Fruit fly (Drosophila melanogaster) whole organism, embryonic: Measurements from ENCODE around the gene Act87E.

ENCODE experiments used
- ATbp ChIP-seq: fragments of 200-800 bp; sonication (Bioruptor generic); optimal IDR thresholded peaks from 2 replicates; lab custom pipeline; 2017; ENCODE audit warnings: missing biosample characterization, mild to moderate bottlenecking, missing genetic modification characterization, missing genetic modification reagents
- CG10462 ChIP-seq: fragments of 200-800 bp; sonication (Bioruptor generic); optimal IDR thresholded peaks from 2 replicates; lab custom pipeline; 2016; ENCODE audit warnings: missing biosample characterization, missing genetic modification characterization
- CG10979 ChIP-seq: fragments of 200-800 bp; sonication (Bioruptor generic); optimal IDR thresholded peaks from 2 replicates; lab custom pipeline; 2018; ENCODE audit warnings: missing biosample characterization, mild to moderate bottlenecking, missing genetic modification characterization, moderate library complexity
- CG11085 ChIP-seq: fragments of 200-800 bp; sonication (Bioruptor generic); IDR thresholded peaks from 2 replicates; pipeline ENCODE4 v1.3.6; 2022; ENCODE audit warnings: missing biosample characterization, missing genetic modification characterization
- CG11247 ChIP-seq: fragments of 200-800 bp; sonication (Bioruptor generic); IDR thresholded peaks from 2 replicates; pipeline ENCODE4 v1.3.6; 2022; ENCODE audit warnings: missing biosample characterization, missing genetic modification characterization
- CG14441 ChIP-seq: fragments of 200-800 bp; sonication (Bioruptor generic); IDR thresholded peaks from 2 replicates; pipeline ENCODE4 v1.3.6; 2022; ENCODE audit warnings: missing biosample characterization, missing genetic modification characterization
- CG17361 ChIP-seq: fragments of 200-800 bp; sonication (Bioruptor generic); IDR thresholded peaks from 3 replicates; pipeline ENCODE4 v1.3.6; 2022; ENCODE audit warnings: missing biosample characterization, missing genetic modification characterization
- CG18011 ChIP-seq: fragments of 200-800 bp; sonication (Bioruptor generic); optimal IDR thresholded peaks from 2 replicates; lab custom pipeline; 2017; ENCODE audit warnings: missing biosample characterization, missing genetic modification characterization, mild to moderate bottlenecking, moderate library complexity, missing genotype
- CG1832 ChIP-seq: fragments of 200-800 bp; sonication (Bioruptor generic); optimal IDR thresholded peaks from 2 replicates; lab custom pipeline; 2017; ENCODE audit warnings: missing biosample characterization, mild to moderate bottlenecking, missing genetic modification characterization, inconsistent platforms
- CG30020 ChIP-seq: fragments of 200-800 bp; optimal IDR thresholded peaks from 2 replicates; lab custom pipeline; 2019; ENCODE audit warnings: missing biosample characterization, mild to moderate bottlenecking, missing genetic modification characterization, moderate library complexity
- CG30403 ChIP-seq: fragments of 200-800 bp; sonication (Bioruptor generic); optimal IDR thresholded peaks from 3 replicates; lab custom pipeline; 2016; ENCODE audit warnings: missing biosample characterization, missing genetic modification characterization
- CG31388 ChIP-seq: fragments of 200-800 bp; sonication (Bioruptor generic); optimal IDR thresholded peaks from 2 replicates; lab custom pipeline; 2016; ENCODE audit warnings: missing biosample characterization, missing genetic modification characterization
- CG32767 ChIP-seq: fragments of 200-800 bp; sonication (Bioruptor generic); IDR thresholded peaks from 2 replicates; pipeline ENCODE4 v1.3.6; 2022; ENCODE audit warnings: missing biosample characterization, missing genetic modification characterization
- CG3847 ChIP-seq: fragments of 200-800 bp; sonication (Bioruptor generic); IDR thresholded peaks from 2 replicates; pipeline ENCODE4 v1.3.6; 2022; ENCODE audit warnings: missing biosample characterization, missing genetic modification characterization
- CG6175 ChIP-seq: fragments of 200-800 bp; sonication (Bioruptor generic); IDR thresholded peaks from 3 replicates; pipeline ENCODE4 v1.3.6; 2022; ENCODE audit warnings: missing biosample characterization, missing genetic modification characterization
- CG6254 ChIP-seq: fragments of 200-800 bp; sonication (Bioruptor generic); optimal IDR thresholded peaks from 3 replicates; lab custom pipeline; 2017; ENCODE audit warnings: mild to moderate bottlenecking, missing biosample characterization, missing genetic modification reagents, missing genetic modification characterization
- CG6272 ChIP-seq: fragments of 200-800 bp; sonication (Bioruptor generic); IDR thresholded peaks from 2 replicates; pipeline ENCODE4 v1.3.6; 2022; ENCODE audit warnings: missing biosample characterization, missing genetic modification characterization
- CG6765 ChIP-seq: fragments of 200-800 bp; sonication (Bioruptor generic); optimal IDR thresholded peaks from 3 replicates; lab custom pipeline; 2017; ENCODE audit warnings: missing biosample characterization, mild to moderate bottlenecking, missing genetic modification characterization
- Camta ChIP-seq: fragments of 200-800 bp; sonication (Bioruptor generic); optimal IDR thresholded peaks from 2 replicates; lab custom pipeline; 2016; ENCODE audit warnings: missing biosample characterization, missing genetic modification characterization
- D19A ChIP-seq: fragments of 200-800 bp; optimal IDR thresholded peaks from 3 replicates; lab custom pipeline; 2019; ENCODE audit warnings: missing biosample characterization, mild to moderate bottlenecking, missing genetic modification characterization, moderate library complexity
- D19B ChIP-seq: fragments of 200-800 bp; sonication (Bioruptor generic); optimal IDR thresholded peaks from 2 replicates; lab custom pipeline; 2017; ENCODE audit warnings: missing biosample characterization, mild to moderate bottlenecking, missing genetic modification characterization
- Doc3 ChIP-seq: fragments of 200-800 bp; sonication (Bioruptor generic); IDR thresholded peaks from 3 replicates; pipeline ENCODE4 v1.3.6; 2022; ENCODE audit warnings: missing biosample characterization, missing genetic modification characterization; ENCODE audit not compliant: partially characterized antibody
- Dp ChIP-seq: fragments of 200-800 bp; sonication (Bioruptor generic); optimal IDR thresholded peaks from 2 replicates; lab custom pipeline; 2018; ENCODE audit warnings: missing biosample characterization, mild to moderate bottlenecking, missing genetic modification characterization, moderate library complexity
- Hand ChIP-seq: fragments of 200-800 bp; sonication (Bioruptor generic); optimal IDR thresholded peaks from 2 replicates; lab custom pipeline; 2017; ENCODE audit warnings: mild to moderate bottlenecking, missing biosample characterization, missing genetic modification reagents, missing genetic modification characterization
- Hmx ChIP-seq: fragments of 200-800 bp; sonication (Bioruptor generic); optimal IDR thresholded peaks from 2 replicates; lab custom pipeline; 2016; ENCODE audit warnings: missing biosample characterization, missing genetic modification characterization
- Hr39 ChIP-seq: fragments of >200 bp; optimal IDR thresholded peaks from 2 replicates; lab custom pipeline; 2017
- Hr78 ChIP-seq, 2 experiments: fragments of 200-800 bp in 1 of 2; fragments of >200 bp in 1 of 2; sonication (Bioruptor generic) in 1 of 2; optimal IDR thresholded peaks; 2 replicates each; lab custom pipeline; 2017 to 2019; ENCODE audit warnings: missing biosample characterization in 2 of 2, missing genetic modification characterization in 2 of 2, mild to moderate bottlenecking in 1 of 2, moderate library complexity in 1 of 2
- Lim3 ChIP-seq: fragments of 200-800 bp; sonication (Bioruptor generic); IDR thresholded peaks from 2 replicates; pipeline ENCODE4 v1.3.6; 2022; ENCODE audit warnings: missing biosample characterization, missing genetic modification characterization
- Opbp ChIP-seq: fragments of 200-800 bp; sonication (Bioruptor generic); IDR thresholded peaks from 3 replicates; pipeline ENCODE4 v1.3.6; 2022; ENCODE audit warnings: missing biosample characterization, missing genetic modification characterization; ENCODE audit not compliant: partially characterized antibody
- Spps ChIP-seq: fragments of 200-800 bp; sonication (Bioruptor generic); optimal IDR thresholded peaks from 2 replicates; lab custom pipeline; 2018; ENCODE audit warnings: missing biosample characterization, mild to moderate bottlenecking, missing genetic modification characterization
- Taf1 ChIP-seq: fragments of 200-800 bp; sonication (Bioruptor generic); IDR thresholded peaks from 2 replicates; pipeline ENCODE4 v1.3.6; 2022; ENCODE audit warnings: missing biosample characterization, missing genetic modification characterization
- Trl ChIP-seq, 3 experiments: fragments of >200 bp in 2 of 3; fragments of 200-800 bp in 1 of 3; sonication (Bioruptor generic) in 1 of 3; optimal IDR thresholded peaks; 2 replicates in 1 of 3; 3 replicates in 2 of 3; lab custom pipeline; 2016 to 2017; ENCODE audit warnings: missing biosample characterization in 1 of 3, missing genetic modification characterization in 1 of 3
- ac ChIP-seq: fragments of 200-800 bp; sonication (Bioruptor generic); optimal IDR thresholded peaks from 3 replicates; lab custom pipeline; 2017; ENCODE audit warnings: missing biosample characterization, mild to moderate bottlenecking, missing genetic modification characterization
- cad ChIP-seq: fragments of >200 bp; optimal IDR thresholded peaks from 2 replicates; lab custom pipeline; 2017; ENCODE audit warnings: missing biosample characterization, missing genetic modification characterization
- chm ChIP-seq: fragments of 200-800 bp; sonication (Bioruptor generic); IDR thresholded peaks from 2 replicates; pipeline ENCODE4 v1.3.6; 2022; ENCODE audit warnings: missing biosample characterization, missing genetic modification characterization
- corto ChIP-seq: fragments of 200-800 bp; sonication (Bioruptor generic); optimal IDR thresholded peaks from 2 replicates; lab custom pipeline; 2016; ENCODE audit warnings: missing biosample characterization, mild to moderate bottlenecking, missing genetic modification characterization, moderate library complexity
- emc ChIP-seq: fragments of 200-800 bp; sonication (Bioruptor generic); optimal IDR thresholded peaks from 2 replicates; lab custom pipeline; 2016; ENCODE audit warnings: missing biosample characterization, missing genetic modification characterization
- fd96Cb ChIP-seq: fragments of 200-800 bp; sonication (Bioruptor generic); optimal IDR thresholded peaks from 2 replicates; lab custom pipeline; 2018; ENCODE audit warnings: missing biosample characterization, mild to moderate bottlenecking, missing genetic modification characterization, moderate library complexity
- gem ChIP-seq: fragments of 200-800 bp; sonication (Bioruptor generic); optimal IDR thresholded peaks from 2 replicates; lab custom pipeline; 2019; ENCODE audit warnings: missing biosample characterization, mild to moderate bottlenecking, missing genetic modification characterization, moderate library complexity
- grau ChIP-seq: fragments of 200-800 bp; optimal IDR thresholded peaks from 3 replicates; lab custom pipeline; 2019; ENCODE audit warnings: missing biosample characterization, mild to moderate bottlenecking, missing genetic modification characterization, moderate library complexity
- gsb-n ChIP-seq: fragments of 200-800 bp; sonication (Bioruptor generic); optimal IDR thresholded peaks from 3 replicates; lab custom pipeline; 2018; ENCODE audit warnings: missing biosample characterization, mild to moderate bottlenecking, missing genetic modification characterization
- ind ChIP-seq: fragments of 200-800 bp; sonication (Bioruptor generic); optimal IDR thresholded peaks from 3 replicates; lab custom pipeline; 2016; ENCODE audit warnings: missing biosample characterization, missing genetic modification characterization
- nmo ChIP-seq: fragments of 200-800 bp; sonication (Bioruptor generic); optimal IDR thresholded peaks from 2 replicates; lab custom pipeline; 2018; ENCODE audit warnings: missing biosample characterization, mild to moderate bottlenecking, missing genetic modification characterization, moderate library complexity
- pan ChIP-seq, 4 experiments: fragments of >200 bp in 3 of 4; fragments of 200-800 bp in 1 of 4; sonication (Bioruptor generic) in 1 of 4; optimal IDR thresholded peaks in 3 of 4; IDR thresholded peaks in 1 of 4; 2 replicates each; pipeline versions ENCODE4 v1.3.6 to Lab custom; 2017 to 2022; ENCODE audit warnings: missing biosample characterization in 2 of 4, missing genetic modification characterization in 2 of 4, mixed read lengths in 1 of 4
- pho ChIP-seq: fragments of 200-800 bp; sonication (Bioruptor generic); optimal IDR thresholded peaks from 2 replicates; lab custom pipeline; 2016; ENCODE audit warnings: missing biosample characterization, missing genetic modification characterization
- pum ChIP-seq: fragments of 200-800 bp; sonication (Bioruptor generic); optimal IDR thresholded peaks from 2 replicates; lab custom pipeline; 2016; ENCODE audit warnings: missing biosample characterization, missing genetic modification characterization
- sens ChIP-seq: fragments of 200-800 bp; sonication (Bioruptor generic); peaks from one replicate; lab custom pipeline; 2016; ENCODE audit warnings: missing biosample characterization, missing genetic modification characterization
- sob ChIP-seq: fragments of 200-800 bp; sonication (Bioruptor generic); IDR thresholded peaks from 2 replicates; pipeline ENCODE4 v1.3.6; 2022; ENCODE audit warnings: missing biosample characterization, missing genetic modification characterization
- stwl ChIP-seq: fragments of 200-800 bp; sonication (Bioruptor generic); optimal IDR thresholded peaks from 3 replicates; lab custom pipeline; 2018; ENCODE audit warnings: missing biosample characterization, mild to moderate bottlenecking, missing genetic modification characterization, moderate library complexity
- tna ChIP-seq: fragments of 200-800 bp; sonication (Bioruptor generic); IDR thresholded peaks from 2 replicates; pipeline ENCODE4 v1.3.6; 2022; ENCODE audit warnings: missing biosample characterization, missing genetic modification characterization; ENCODE audit not compliant: partially characterized antibody

Gene Act87E

DNA sequence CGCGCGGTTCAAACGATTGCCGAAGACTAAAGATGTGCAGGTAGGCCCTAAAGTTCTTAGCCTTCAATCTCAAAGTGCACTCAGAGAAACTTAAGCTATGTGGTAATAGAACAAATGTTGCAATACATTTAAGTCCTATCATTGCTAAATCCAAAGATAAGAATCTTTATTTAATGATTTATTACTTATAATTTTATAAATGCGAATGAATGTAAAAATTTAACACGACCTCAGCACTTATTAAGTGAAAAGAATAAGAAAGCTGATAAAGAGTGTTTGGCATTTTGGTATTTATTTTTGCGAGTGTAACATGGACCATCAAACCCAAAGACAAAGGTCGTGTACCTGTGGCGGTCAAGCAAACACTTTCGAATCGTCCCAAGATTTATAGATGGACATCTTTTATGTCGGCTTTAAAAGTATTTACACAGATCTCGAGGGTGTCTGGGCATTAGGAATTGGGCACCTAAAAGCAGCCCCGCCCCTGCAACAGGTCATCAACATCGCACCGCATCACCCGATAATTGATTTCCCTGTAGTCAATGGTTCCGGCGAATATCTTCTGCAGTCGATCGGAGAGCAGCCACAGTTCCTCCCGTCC, 20.8 kb upstream of the Act87E start, which contains the start of gene yellow-e3 (continued):
- peak; percentile 37 for TF ChIP-seq CG6254 (GFP tag; lab: Kevin White, UChicago)
- TF ChIP-seq Camta (GFP tag; lab: Kevin White, UChicago): no peak
- no peak for TF ChIP-seq CG32767
- no peak for TF ChIP-seq CG10462
- peak; percentile 42 for TF ChIP-seq ac (GFP tag; lab: Kevin White, UChicago)
- TF ChIP-seq cad (GFP tag; lab: Kevin White, UChicago): peak; percentile 38
- TF ChIP-seq CG6765 (GFP tag; lab: Kevin White, UChicago): no peak
- no peak for TF ChIP-seq emc (GFP tag; lab: Kevin White, UChicago)
- no peak for TF ChIP-seq CG3847
- no peak for TF ChIP-seq pan (optimal IDR thresholded peaks at IDR 0.05; lab: Kevin White, UChicago)
- no peak for TF ChIP-seq pan (GFP tag; optimal IDR thresholded peaks at IDR 0.05 in 1 of 2, IDR thresholded peaks at IDR 0.05 in 1 of 2)
- TF ChIP-seq sens: peak; percentile 61
- TF ChIP-seq CG1832 (GFP tag; lab: Kevin White, UChicago): no peak
- no peak for TF ChIP-seq CG31388
- TF ChIP-seq corto (GFP tag; lab: Kevin White, UChicago): no peak
- TF ChIP-seq Spps (tag; lab: Kevin White, UChicago): peak; percentile 43
- no peak for TF ChIP-seq CG18011
- no peak for TF ChIP-seq pum (GFP tag; lab: Kevin White, UChicago)
- TF ChIP-seq CG30020: no peak
- TF ChIP-seq CG30403 (GFP tag; lab: Kevin White, UChicago): peak; percentile 16
- no peak for TF ChIP-seq Lim3 (GFP tag; lab: Robert Waterston, UW)
- TF ChIP-seq Hr78 (GFP tag; optimal IDR thresholded peaks at IDR 0.05; lab: Kevin White, UChicago): no peak
- peak; percentile 11 for TF ChIP-seq stwl (tag; lab: Kevin White, UChicago)
- no peak for TF ChIP-seq Dp (GFP tag; lab: Kevin White, UChicago)
- TF ChIP-seq CG17361 (GFP tag; lab: Robert Waterston, UW): peak; percentile 38; the same call in 1 of the 3 replicates
- no peak for TF ChIP-seq chm (GFP tag; lab: Robert Waterston, UW)
- TF ChIP-seq tna (GFP tag; lab: Robert Waterston, UW): no peak
- peak; percentile 20 for TF ChIP-seq fd96Cb (tag; lab: Kevin White, UChicago)
- TF ChIP-seq ind (GFP tag; lab: Kevin White, UChicago): no peak
- TF ChIP-seq CG6175 (GFP tag; lab: Robert Waterston, UW): no peak
- no peak for TF ChIP-seq ATbp (GFP tag; lab: Kevin White, UChicago)
- no peak for TF ChIP-seq Hmx (GFP tag; lab: Kevin White, UChicago)
- no peak for TF ChIP-seq CG14441 (GFP tag; lab: Robert Waterston, UW)
- peak; percentile 39 for TF ChIP-seq gsb-n (tag; lab: Kevin White, UChicago)
- peak; percentile 76 for TF ChIP-seq CG10979 (tag; lab: Kevin White, UChicago)
- TF ChIP-seq gem (tag; lab: Kevin White, UChicago): peak; percentile 65
- TF ChIP-seq CG11247 (GFP tag; lab: Robert Waterston, UW): no peak
- no peak for TF ChIP-seq CG6272 (GFP tag; lab: Robert Waterston, UW)
- peak; percentile 41 for TF ChIP-seq nmo
- no peak for TF ChIP-seq Taf1
- no peak for TF ChIP-seq CG11085 (GFP tag; lab: Robert Waterston, UW)
- TF ChIP-seq pho (GFP tag; lab: Kevin White, UChicago): no peak
- no peak for TF ChIP-seq Doc3 (GFP tag; lab: Robert Waterston, UW)
- TF ChIP-seq Hr39 (lab: Kevin White, UChicago): no peak
- peak; percentile 44 for TF ChIP-seq grau (tag; lab: Kevin White, UChicago)
- TF ChIP-seq D19B (GFP tag; lab: Kevin White, UChicago): no peak
- no peak for TF ChIP-seq Trl (optimal IDR thresholded peaks at IDR 0.05; lab: Kevin White, UChicago)
- no peak for TF ChIP-seq Trl (GFP tag; optimal IDR thresholded peaks at IDR 0.05; lab: Kevin White, UChicago)
- TF ChIP-seq sob (GFP tag; lab: Robert Waterston, UW): no peak
- peak; percentile 59 for TF ChIP-seq D19A (tag; lab: Kevin White, UChicago)
- TF ChIP-seq Opbp (GFP tag; lab: Robert Waterston, UW): no peak
- no peak for TF ChIP-seq Hand (GFP tag; lab: Kevin White, UChicago)
